Fruit fly (Drosophila melanogaster): ENCODE data around the gene CG43755.

CG43755 gene

DNA sequence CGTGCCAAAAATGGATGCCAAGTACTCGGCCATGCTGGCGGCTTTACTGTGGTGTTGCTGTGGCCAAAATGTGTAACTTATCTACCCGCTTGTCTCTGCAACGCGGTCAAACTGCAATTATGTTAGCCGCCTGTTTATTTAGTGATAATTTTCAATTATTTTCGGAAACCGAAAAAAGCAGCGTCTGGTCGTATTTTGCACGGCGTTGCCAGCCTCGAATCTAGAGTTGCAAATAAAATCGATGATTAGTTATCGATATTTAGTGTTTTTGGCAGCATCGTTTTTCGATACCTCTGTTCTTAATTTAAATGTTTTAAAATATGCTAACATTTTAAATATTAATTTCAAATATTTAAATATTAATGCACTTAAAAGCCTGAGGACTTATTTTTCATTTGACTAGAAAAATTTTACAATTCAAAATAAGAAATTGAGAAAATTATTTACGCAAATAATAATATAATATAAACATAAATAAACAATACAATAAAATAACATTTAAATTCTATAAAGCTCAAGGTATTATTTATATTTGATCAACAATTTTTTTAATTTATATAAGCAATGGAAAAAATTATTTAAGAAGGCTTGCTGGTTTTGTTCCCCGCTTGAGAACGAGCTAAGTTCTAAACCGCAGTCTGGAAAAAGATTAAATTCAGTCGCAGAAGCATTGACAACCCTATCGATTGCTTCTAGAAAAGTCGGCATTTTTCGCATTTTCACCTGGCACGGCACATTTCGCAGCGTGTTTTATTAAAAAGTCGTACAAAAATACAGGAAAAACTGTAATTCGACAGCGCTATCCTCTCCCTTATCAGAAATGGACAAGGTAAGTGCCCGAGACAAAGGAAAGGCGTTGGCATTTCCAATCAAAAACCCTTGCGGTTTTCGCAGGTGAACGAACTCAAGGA lies 34.9 kb downstream of the CG43755 start, which contains the start of the genes U2af38 and Stip1:
TSS of gene U2af38 (minus strand) at position 230 of the 911 bp plus-strand sequence.
TSS of gene Stip1 (plus strand) at position 671 of the 911 bp plus-strand sequence.
- TF ChIP-seq dl (GFP tag; optimal IDR thresholded peaks at IDR 0.05; ENCODE audit: insufficient read depth in 1 of 2, partially characterized antibody in 2 of 2) (no peak), Rel (GFP tag; optimal IDR thresholded peaks at IDR 0.05) (no peak), Rel (tag; optimal IDR thresholded peaks at IDR 0.05) (no peak), Dif (GFP tag; optimal IDR thresholded peaks at IDR 0.05; ENCODE audit: partially characterized antibody) (no peak), psq (GFP tag; optimal IDR thresholded peaks at IDR 0.05) (no peak), fru (GFP tag; optimal IDR thresholded peaks at IDR 0.05) (no peak), sage (GFP tag; optimal IDR thresholded peaks at IDR 0.05) (no peak), foxo (GFP tag; optimal IDR thresholded peaks at IDR 0.05) (no peak), CG32264 (GFP tag; optimal IDR thresholded peaks at IDR 0.05) (no peak), jim (GFP tag; optimal IDR thresholded peaks at IDR 0.05) (no peak), brk (GFP tag; optimal IDR thresholded peaks at IDR 0.05) (no peak), Jra (GFP tag; optimal IDR thresholded peaks at IDR 0.05) (no peak), woc (GFP tag; optimal IDR thresholded peaks at IDR 0.05) (no peak), GATAd (GFP tag; optimal IDR thresholded peaks at IDR 0.05) (no peak), usp (GFP tag; optimal IDR thresholded peaks at IDR 0.05) (no peak), rgr (GFP tag; optimal IDR thresholded peaks at IDR 0.05) (peak; percentile 36), h (GFP tag; optimal IDR thresholded peaks at IDR 0.05) (no peak), Mio (GFP tag; optimal IDR thresholded peaks at IDR 0.05) (no peak), br (GFP tag; optimal IDR thresholded peaks at IDR 0.05) (no peak), Hr78 (GFP tag; optimal IDR thresholded peaks at IDR 0.05) (no peak), Myc (optimal IDR thresholded peaks at IDR 0.05) (no peak), Hr83 (GFP tag; optimal IDR thresholded peaks at IDR 0.05; ENCODE audit: poor library complexity, severe bottlenecking) (peak; percentile 29), OdsH (GFP tag; optimal IDR thresholded peaks at IDR 0.05) (no peak), Vsx2 (GFP tag; optimal IDR thresholded peaks at IDR 0.05; ENCODE audit: partially characterized antibody) (no peak), Hnf4 (GFP tag; optimal IDR thresholded peaks at IDR 0.05) (no peak), Sp1 (GFP tag; optimal IDR thresholded peaks at IDR 0.05) (peak; percentile 28), pan (optimal IDR thresholded peaks at IDR 0.05) (no peak), dmrt93B (GFP tag; optimal IDR thresholded peaks at IDR 0.05) (no peak), ey (GFP tag; optimal IDR thresholded peaks at IDR 0.05) (no peak), Dfd (GFP tag; optimal IDR thresholded peaks at IDR 0.05) (no peak), CrebA (GFP tag; optimal IDR thresholded peaks at IDR 0.05; ENCODE audit: borderline replicate concordance) (no peak), dsf (GFP tag; optimal IDR thresholded peaks at IDR 0.05; ENCODE audit: borderline replicate concordance) (no peak), lola (GFP tag; optimal IDR thresholded peaks at IDR 0.05) (no peak), N (GFP tag; optimal IDR thresholded peaks at IDR 0.05) (no peak), CG9705 (GFP tag; optimal IDR thresholded peaks at IDR 0.05) (no peak), tai (GFP tag; optimal IDR thresholded peaks at IDR 0.05) (no peak), sv (GFP tag; optimal IDR thresholded peaks at IDR 0.05) (peak; percentile 6), Abd-B (GFP tag; optimal IDR thresholded peaks at IDR 0.05) (no peak), HLH106 (tag; optimal IDR thresholded peaks at IDR 0.05) (peak; percentile 14)

DNA sequence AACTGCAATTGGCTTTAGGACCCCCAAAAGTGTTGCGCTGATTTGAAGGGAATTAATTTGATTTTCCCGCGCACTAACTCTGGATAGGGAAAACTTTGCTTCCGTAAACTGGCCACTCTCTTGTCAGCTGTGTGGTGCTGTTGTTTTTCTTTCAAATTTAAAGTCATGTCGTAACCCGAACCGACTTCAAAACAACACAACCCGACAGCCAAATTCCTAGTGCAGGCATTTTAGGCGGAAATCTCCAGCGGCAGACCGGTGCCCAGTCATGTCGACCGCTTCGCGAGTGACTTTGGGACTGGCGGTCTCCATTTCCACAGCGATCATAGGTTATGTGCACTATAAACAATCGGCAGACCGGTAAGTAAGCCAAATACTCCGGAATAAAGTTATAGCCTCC lies 37.3 kb downstream of the CG43755 start, which contains the start of gene CG11562:
TSS of gene CG11562 (plus strand) at position 119 of the 400 bp plus-strand sequence.
- no peak for TF ChIP-seq usp (GFP tag; optimal IDR thresholded peaks at IDR 0.05)
- no peak for TF ChIP-seq Abd-B (GFP tag; optimal IDR thresholded peaks at IDR 0.05)
- no peak for TF ChIP-seq Hnf4 (GFP tag; optimal IDR thresholded peaks at IDR 0.05)
- no peak for TF ChIP-seq woc (GFP tag; optimal IDR thresholded peaks at IDR 0.05)
- TF ChIP-seq CrebA (GFP tag; optimal IDR thresholded peaks at IDR 0.05; ENCODE audit: borderline replicate concordance) = no peak
- TF ChIP-seq Dif (GFP tag; optimal IDR thresholded peaks at IDR 0.05; ENCODE audit: partially characterized antibody) = no peak
- TF ChIP-seq br (GFP tag; optimal IDR thresholded peaks at IDR 0.05) = no peak
- no peak for TF ChIP-seq lola (GFP tag; optimal IDR thresholded peaks at IDR 0.05)
- TF ChIP-seq pan (optimal IDR thresholded peaks at IDR 0.05) = no peak
- no peak for TF ChIP-seq Hr83 (GFP tag; optimal IDR thresholded peaks at IDR 0.05; ENCODE audit: poor library complexity, severe bottlenecking)
- no peak for TF ChIP-seq sv (GFP tag; optimal IDR thresholded peaks at IDR 0.05)
- TF ChIP-seq psq (GFP tag; optimal IDR thresholded peaks at IDR 0.05) = no peak
- no peak for TF ChIP-seq Rel (GFP tag; optimal IDR thresholded peaks at IDR 0.05)
- TF ChIP-seq Rel (tag; optimal IDR thresholded peaks at IDR 0.05) = no peak
- TF ChIP-seq HLH106 (tag; optimal IDR thresholded peaks at IDR 0.05) = no peak
